Fruit fly (Drosophila melanogaster): Measurements from ENCODE around the gene CG43102.

The CG43102 gene

dm6 chr3R:17801264-17801663, 7.0 kb upstream of the CG43102 start, which contains the start of gene CG17803:
Gene CG17803, minus strand, starts transcription at chr3R:17801512.
- TF ChIP-seq spab (GFP tag; optimal IDR thresholded peaks at IDR 0.05) (no peak), CG6276 (GFP tag; optimal IDR thresholded peaks at IDR 0.05) (no peak), Sox15 (GFP tag; optimal IDR thresholded peaks at IDR 0.05) (no peak), Blimp-1 (GFP tag; optimal IDR thresholded peaks at IDR 0.05) (no peak), CG15336 (GFP tag; IDR thresholded peaks at IDR 0.05) (no peak), Hr4 (GFP tag; optimal IDR thresholded peaks at IDR 0.05) (no peak), Eip78C (GFP tag) (no peak), CG11762 (GFP tag; optimal IDR thresholded peaks at IDR 0.05; ENCODE audit: insufficient read depth) (no peak), Met (GFP tag; optimal IDR thresholded peaks at IDR 0.05) (no peak), fd85E (GFP tag; optimal IDR thresholded peaks at IDR 0.05) (no peak), ss (GFP tag; optimal IDR thresholded peaks at IDR 0.05) (no peak), CG8119 (GFP tag; IDR thresholded peaks at IDR 0.05) (no peak)

- TF ChIP-seq Gug (GFP tag; IDR thresholded peaks at IDR 0.05) = no peak
- TF ChIP-seq fd85E (GFP tag; optimal IDR thresholded peaks at IDR 0.05) = peak; percentile 63
- no peak for TF ChIP-seq Hr39 (GFP tag; optimal IDR thresholded peaks at IDR 0.05)
- peak in 1 of 2 experiments; percentile 73 for TF ChIP-seq salr (GFP tag; optimal IDR thresholded peaks at IDR 0.05)
- TF ChIP-seq cyc (GFP tag; optimal IDR thresholded peaks at IDR 0.05) = peak; percentile 87
- TF ChIP-seq achi (GFP tag; optimal IDR thresholded peaks at IDR 0.05) = no peak
- peak; percentile 45 for TF ChIP-seq Ets96B (tag; optimal IDR thresholded peaks at IDR 0.05)
- no peak for TF ChIP-seq CG4318 (GFP tag; optimal IDR thresholded peaks at IDR 0.05)
- peak; percentile 22 for TF ChIP-seq spab (GFP tag; optimal IDR thresholded peaks at IDR 0.05)
- TF ChIP-seq Eip93F (GFP tag; optimal IDR thresholded peaks at IDR 0.05) = no peak
- TF ChIP-seq CG6163 (GFP tag; IDR thresholded peaks at IDR 0.05) = 0 out of 3 replicates have a peak, but pooled peaks have one; percentile 63
- peak; percentile 83 for TF ChIP-seq OdsH (GFP tag; optimal IDR thresholded peaks at IDR 0.05)
- no peak for TF ChIP-seq Hr38 (GFP tag; optimal IDR thresholded peaks at IDR 0.05)
- peak in 1 of 2 experiments; percentile 77 for TF ChIP-seq ss (GFP tag; optimal IDR thresholded peaks at IDR 0.05)
- TF ChIP-seq Hr4 (GFP tag; optimal IDR thresholded peaks at IDR 0.05) = no peak
- peak; percentile 76 for TF ChIP-seq Sox14 (GFP tag; optimal IDR thresholded peaks at IDR 0.05)
- TF ChIP-seq CG8632 (GFP tag; optimal IDR thresholded peaks at IDR 0.05) = peak; percentile 69
- no peak for TF ChIP-seq vri (GFP tag; optimal IDR thresholded peaks at IDR 0.05)
- TF ChIP-seq acj6 (GFP tag; optimal IDR thresholded peaks at IDR 0.05) = no peak
- peak; percentile 45 for TF ChIP-seq CG6854 (GFP tag; optimal IDR thresholded peaks at IDR 0.05)
- TF ChIP-seq CG11762 (GFP tag; optimal IDR thresholded peaks at IDR 0.05; ENCODE audit: insufficient read depth) = peak; percentile 62
- peak; percentile 76 for TF ChIP-seq CG11902 (GFP tag; optimal IDR thresholded peaks at IDR 0.05)
- peak; percentile 71 for TF ChIP-seq Sox15 (GFP tag; optimal IDR thresholded peaks at IDR 0.05)
- peak; percentile 40; the same call in 1 of the 2 replicates for TF ChIP-seq CG11294 (GFP tag; IDR thresholded peaks at IDR 0.05)
- TF ChIP-seq Eip75B (GFP tag; optimal IDR thresholded peaks at IDR 0.05) = peak; percentile 73
- peak; percentile 89 for TF ChIP-seq lz (GFP tag; optimal IDR thresholded peaks at IDR 0.05)
- TF ChIP-seq topi (GFP tag; optimal IDR thresholded peaks at IDR 0.05) = peak; percentile 88
- TF ChIP-seq CG8119 (GFP tag; IDR thresholded peaks at IDR 0.05) = no peak
- peak; percentile 51; the same call in 2 of the 3 replicates for TF ChIP-seq eg (GFP tag; IDR thresholded peaks at IDR 0.05)
- TF ChIP-seq Sox102F (GFP tag; optimal IDR thresholded peaks at IDR 0.05) = no peak
- peak; percentile 66 for TF ChIP-seq fd59A (GFP tag; optimal IDR thresholded peaks at IDR 0.05)
- TF ChIP-seq pdm3 (GFP tag; optimal IDR thresholded peaks at IDR 0.05) = no peak
- TF ChIP-seq net (GFP tag; optimal IDR thresholded peaks at IDR 0.05) = peak; percentile 64
- peak; percentile 77 for TF ChIP-seq CG8319 (GFP tag; optimal IDR thresholded peaks at IDR 0.05)
- no peak for TF ChIP-seq CG1621 (tag; optimal IDR thresholded peaks at IDR 0.05)
- peak; percentile 75 for TF ChIP-seq CG6792 (GFP tag; optimal IDR thresholded peaks at IDR 0.05)
- TF ChIP-seq CG3919 (GFP tag; optimal IDR thresholded peaks at IDR 0.05) = peak; percentile 90
- TF ChIP-seq CG10669 (GFP tag; optimal IDR thresholded peaks at IDR 0.05) = peak; percentile 70
- peak; percentile 61 for TF ChIP-seq CG3032 (tag; optimal IDR thresholded peaks at IDR 0.05)
- no peak for TF ChIP-seq svp (GFP tag)
- no peak for TF ChIP-seq CG16779 (tag; optimal IDR thresholded peaks at IDR 0.05)
- peak; percentile 90 for TF ChIP-seq CG10631 (GFP tag; optimal IDR thresholded peaks at IDR 0.05)
- peak; percentile 57 for TF ChIP-seq CG6808 (GFP tag; optimal IDR thresholded peaks at IDR 0.05)
- TF ChIP-seq CG31627 (GFP tag; optimal IDR thresholded peaks at IDR 0.05) = peak; percentile 90
These were observed 4.0 kb upstream of the CG43102 start, which contains the start of gene CG7379 for dm6 chr3R:17798211-17798737. Gene CG7379, minus strand, starts transcription at chr3R:17798304.

All from whole organism, prepupa.